Fruit fly (Drosophila melanogaster) whole organism, pupa: ENCODE results near the gene Rel.

Experiments
- CG10348 ChIP-seq: fragments of 200-800 bp; sonication (Bioruptor generic); IDR thresholded peaks from 2 replicates; pipeline ENCODE4 v1.3.6; 2022; ENCODE audit warnings: missing biosample characterization, missing genetic modification characterization
- CG12605 ChIP-seq: fragments of 200-800 bp; sonication (Bioruptor generic); IDR thresholded peaks from 2 replicates; pipeline ENCODE4 v1.3.6; 2022; ENCODE audit warnings: missing biosample characterization, missing genetic modification characterization
- CG13204 ChIP-seq: fragments of 200-800 bp; sonication (Bioruptor generic); optimal IDR thresholded peaks from 2 replicates; lab custom pipeline; 2018; ENCODE audit warnings: missing biosample characterization, mild to moderate bottlenecking, missing genetic modification characterization, moderate library complexity
- CG14655 ChIP-seq: fragments of 200-800 bp; sonication (Bioruptor generic); optimal IDR thresholded peaks from 3 replicates; lab custom pipeline; 2017; ENCODE audit warnings: mild to moderate bottlenecking, missing biosample characterization, missing genetic modification reagents, missing genetic modification characterization
- CG15710 ChIP-seq: fragments of 200-800 bp; sonication (Bioruptor generic); optimal IDR thresholded peaks from 2 replicates; lab custom pipeline; 2018; ENCODE audit warnings: missing biosample characterization, mild to moderate bottlenecking, missing genetic modification characterization, moderate library complexity
- CG17806 ChIP-seq: fragments of 200-800 bp; sonication (Bioruptor generic); optimal IDR thresholded peaks from 2 replicates; lab custom pipeline; 2018; ENCODE audit warnings: missing biosample characterization, mild to moderate bottlenecking, missing genetic modification characterization, moderate library complexity
- CG32121 ChIP-seq: fragments of 200-800 bp; sonication (Bioruptor generic); IDR thresholded peaks from 2 replicates; pipeline ENCODE4 v1.3.6; 2022; ENCODE audit warnings: missing biosample characterization, missing genetic modification characterization
- CG34367 ChIP-seq: fragments of 200-800 bp; sonication (Bioruptor generic); optimal IDR thresholded peaks from 2 replicates; lab custom pipeline; 2018; ENCODE audit warnings: missing biosample characterization, mild to moderate bottlenecking, missing genetic modification characterization
- CG4496 ChIP-seq: fragments of 200-800 bp; sonication (Bioruptor generic); IDR thresholded peaks from 3 replicates; pipeline ENCODE4 v1.3.6; 2022; ENCODE audit warnings: missing biosample characterization, missing genetic modification characterization
- CG8159 ChIP-seq: fragments of 200-800 bp; sonication (Bioruptor generic); optimal IDR thresholded peaks from 3 replicates; lab custom pipeline; 2018; ENCODE audit warnings: missing biosample characterization, mild to moderate bottlenecking, missing genetic modification characterization, moderate library complexity
- CG8301 ChIP-seq: fragments of 200-800 bp; sonication (Bioruptor generic); optimal IDR thresholded peaks from 2 replicates; lab custom pipeline; 2018; ENCODE audit warnings: missing biosample characterization, mild to moderate bottlenecking, missing genetic modification characterization
- CG9948 ChIP-seq: fragments of 200-800 bp; sonication (Bioruptor generic); optimal IDR thresholded peaks from 2 replicates; lab custom pipeline; 2018; ENCODE audit warnings: missing biosample characterization, mild to moderate bottlenecking, missing genetic modification characterization, moderate library complexity
- D1 ChIP-seq: fragments of 200-800 bp; sonication (Bioruptor generic); optimal IDR thresholded peaks from 2 replicates; lab custom pipeline; 2018; ENCODE audit warnings: missing biosample characterization, mild to moderate bottlenecking, missing genetic modification characterization, moderate library complexity
- EcR ChIP-seq: fragments of 200-800 bp; sonication (Bioruptor generic); optimal IDR thresholded peaks from 3 replicates; lab custom pipeline; 2019; ENCODE audit warnings: missing biosample characterization, missing genetic modification characterization, mild to moderate bottlenecking, moderate library complexity, missing genetic modification reagents
- Ets98B ChIP-seq: fragments of 200-800 bp; sonication (Bioruptor generic); IDR thresholded peaks from 2 replicates; pipeline ENCODE4 v1.3.6; 2022; ENCODE audit warnings: missing biosample characterization, missing genetic modification characterization
- Pif1A ChIP-seq: fragments of 200-800 bp; sonication (Bioruptor generic); optimal IDR thresholded peaks from 3 replicates; lab custom pipeline; 2016; ENCODE audit warnings: missing biosample characterization, missing genetic modification characterization
- Pif1B ChIP-seq: fragments of 200-800 bp; sonication (Bioruptor generic); optimal IDR thresholded peaks from 3 replicates; lab custom pipeline; 2016; ENCODE audit warnings: missing biosample characterization, missing genetic modification characterization
- Snoo ChIP-seq: fragments of 200-800 bp; sonication (Bioruptor generic); optimal IDR thresholded peaks from 3 replicates; lab custom pipeline; 2017; ENCODE audit warnings: missing biosample characterization, mild to moderate bottlenecking, missing genetic modification characterization, inconsistent platforms
- fd96Ca ChIP-seq: fragments of 200-800 bp; sonication (Bioruptor generic); IDR thresholded peaks from 3 replicates; pipeline ENCODE4 v1.3.6; 2022; ENCODE audit warnings: missing biosample characterization, missing genetic modification characterization
- gl ChIP-seq: fragments of 200-800 bp; sonication (Bioruptor generic); optimal IDR thresholded peaks from 2 replicates; lab custom pipeline; 2018; ENCODE audit warnings: missing biosample characterization, mild to moderate bottlenecking, missing genetic modification characterization
- rn ChIP-seq: fragments of 200-800 bp; sonication (Bioruptor generic); IDR thresholded peaks from 2 replicates; pipeline ENCODE4 v1.3.6; 2022; ENCODE audit warnings: missing biosample characterization, missing genetic modification characterization

Rel gene

dm6 chr3R:9079638-9080037, 31.9 kb upstream of the Rel start:
- TF ChIP-seq CG10348 (GFP tag; lab: Robert Waterston, UW) (no peak), Pif1B (GFP tag; lab: Kevin White, UChicago) (no peak), CG4496 (GFP tag; lab: Robert Waterston, UW) (no peak), Ets98B (GFP tag; lab: Robert Waterston, UW) (no peak), CG15710 (tag; lab: Kevin White, UChicago) (no peak), CG8301 (tag; lab: Kevin White, UChicago) (no peak), CG32121 (no peak), CG13204 (GFP tag; lab: Kevin White, UChicago) (no peak), CG17806 (tag; lab: Kevin White, UChicago) (no peak), CG14655 (GFP tag; lab: Kevin White, UChicago) (no peak), CG12605 (GFP tag; lab: Robert Waterston, UW) (no peak), fd96Ca (GFP tag; lab: Robert Waterston, UW) (no peak), Snoo (tag; lab: Kevin White, UChicago) (no peak)
- TF ChIP-seq, all 21 proteins: peak for 0

- TF ChIP-seq CG34367 (tag; lab: Kevin White, UChicago) (peak; percentile 34), CG9948 (tag; lab: Kevin White, UChicago) (peak; percentile 46), CG13204 (GFP tag; lab: Kevin White, UChicago) (no peak), rn (GFP tag; lab: Robert Waterston, UW) (no peak), Ets98B (GFP tag; lab: Robert Waterston, UW) (peak; percentile 42), EcR (GFP tag; lab: Kevin White, UChicago) (no peak), CG14655 (GFP tag; lab: Kevin White, UChicago) (no peak), Pif1B (GFP tag; lab: Kevin White, UChicago) (no peak), CG32121 (0 out of 2 replicates have a peak, but pooled peaks have one; percentile 27), CG8159 (tag; lab: Kevin White, UChicago) (peak; percentile 62), gl (tag; lab: Kevin White, UChicago) (no peak), CG15710 (tag; lab: Kevin White, UChicago) (peak; percentile 48), CG8301 (tag; lab: Kevin White, UChicago) (peak; percentile 58), CG4496 (GFP tag; lab: Robert Waterston, UW) (no peak), fd96Ca (GFP tag; lab: Robert Waterston, UW) (no peak), CG10348 (GFP tag; lab: Robert Waterston, UW) (no peak), CG12605 (GFP tag; lab: Robert Waterston, UW) (no peak), Snoo (tag; lab: Kevin White, UChicago) (peak; percentile 9), D1 (no peak), Pif1A (GFP tag; lab: Kevin White, UChicago) (peak; percentile 38), CG17806 (tag; lab: Kevin White, UChicago) (peak; percentile 59)
- TF ChIP-seq, all 21 proteins: peak for 10
These were observed 27.2 kb upstream of the Rel start for dm6 chr3R:9074934-9075333.

- TF ChIP-seq CG8159 (tag; lab: Kevin White, UChicago) (no peak), CG9948 (tag; lab: Kevin White, UChicago) (no peak), Pif1A (GFP tag; lab: Kevin White, UChicago) (no peak), CG17806 (tag; lab: Kevin White, UChicago) (no peak), Pif1B (GFP tag; lab: Kevin White, UChicago) (no peak), gl (tag; lab: Kevin White, UChicago) (no peak), CG4496 (GFP tag; lab: Robert Waterston, UW) (no peak), CG14655 (GFP tag; lab: Kevin White, UChicago) (no peak), Ets98B (GFP tag; lab: Robert Waterston, UW) (no peak), CG10348 (GFP tag; lab: Robert Waterston, UW) (no peak), CG32121 (no peak), CG13204 (GFP tag; lab: Kevin White, UChicago) (no peak), CG15710 (tag; lab: Kevin White, UChicago) (no peak)
These were observed 22.1 kb upstream of the Rel start for dm6 chr3R:9069874-9070273.

- TF ChIP-seq D1 (peak; percentile 21), CG13204 (GFP tag; lab: Kevin White, UChicago) (no peak), EcR (GFP tag; lab: Kevin White, UChicago) (no peak)
These were observed 20.6 kb upstream of the Rel start for dm6 chr3R:9068418-9068817.

- no peak for TF ChIP-seq rn (GFP tag; lab: Robert Waterston, UW)
- TF ChIP-seq CG13204 (GFP tag; lab: Kevin White, UChicago): no peak
- no peak for TF ChIP-seq EcR (GFP tag; lab: Kevin White, UChicago)
- peak; percentile 54; the same call in 2 of the 3 replicates for TF ChIP-seq CG4496 (GFP tag; lab: Robert Waterston, UW)
- TF ChIP-seq Pif1A (GFP tag; lab: Kevin White, UChicago): no peak
- 0 out of 2 replicates have a peak, but pooled peaks have one; percentile 10 for TF ChIP-seq Ets98B (GFP tag; lab: Robert Waterston, UW)
- no peak for TF ChIP-seq CG9948 (tag; lab: Kevin White, UChicago)
- TF ChIP-seq, all 21 proteins: peak for 2
These were observed 17.1 kb upstream of the Rel start, which contains the start of the genes beag and Ada for dm6 chr3R:9064874-9065273. Gene beag (minus strand): TSS chr3R:9065078. Gene Ada (plus strand): TSS chr3R:9065183.

dm6 chr3R:9062756-9063155, 15.0 kb upstream of the Rel start:
- TF ChIP-seq CG14655 (GFP tag; lab: Kevin White, UChicago) (no peak), CG10348 (GFP tag; lab: Robert Waterston, UW) (no peak), CG9948 (tag; lab: Kevin White, UChicago) (peak; percentile 13), CG17806 (tag; lab: Kevin White, UChicago) (peak; percentile 21), gl (tag; lab: Kevin White, UChicago) (no peak), CG4496 (GFP tag; lab: Robert Waterston, UW) (peak; percentile 64; the same call in 2 of the 3 replicates), fd96Ca (GFP tag; lab: Robert Waterston, UW) (peak; percentile 67; the same call in 1 of the 3 replicates), CG32121 (0 out of 2 replicates have a peak, but pooled peaks have one; percentile 13), Ets98B (GFP tag; lab: Robert Waterston, UW) (peak; percentile 17; the same call in 1 of the 2 replicates), CG12605 (GFP tag; lab: Robert Waterston, UW) (peak; percentile 69), CG15710 (tag; lab: Kevin White, UChicago) (peak; percentile 23)
